Worm (Caenorhabditis elegans): ENCODE data around the gene ida-1.

The ida-1 gene

ce11 chrIII:5722550-5722949, 32.8 kb upstream of the ida-1 start, which contains the start of gene wrm-1:
wrm-1 (plus strand) TSS chrIII:5722850.
- TF ChIP-seq ceh-82 (tag; optimal IDR thresholded peaks at IDR 0.05) (no peak), nhr-12 (tag; optimal IDR thresholded peaks at IDR 0.05) (no peak), skn-1 (tag; optimal IDR thresholded peaks at IDR 0.05) (no peak), sea-2 (GFP tag; optimal IDR thresholded peaks at IDR 0.05) (no peak), snpc-4 (tag; optimal IDR thresholded peaks at IDR 0.05) (no peak), pha-4 (tag; optimal IDR thresholded peaks at IDR 0.05) (no peak), fkh-10 (GFP tag; optimal IDR thresholded peaks at IDR 0.05) (no peak), elt-2 (tag; optimal IDR thresholded peaks at IDR 0.05) (no peak), R02D3.7 (tag; optimal IDR thresholded peaks at IDR 0.05) (no peak), elt-3 (tag; optimal IDR thresholded peaks at IDR 0.05) (no peak)

- TF ChIP-seq mdl-1 (tag; optimal IDR thresholded peaks at IDR 0.05) (no peak), nhr-28 (tag; optimal IDR thresholded peaks at IDR 0.05) (no peak), nhr-11 (tag; optimal IDR thresholded peaks at IDR 0.05) (no peak), unc-39 (tag; optimal IDR thresholded peaks at IDR 0.05) (no peak), nhr-25 (tag; optimal IDR thresholded peaks at IDR 0.05) (no peak), lin-15B (tag; optimal IDR thresholded peaks at IDR 0.05) (no peak), ztf-11 (tag; optimal IDR thresholded peaks at IDR 0.05) (no peak), egl-27 (tag; optimal IDR thresholded peaks at IDR 0.05) (no peak), fkh-2 (tag; optimal IDR thresholded peaks at IDR 0.05) (no peak), nhr-77 (tag; optimal IDR thresholded peaks at IDR 0.05) (no peak), elt-1 (tag; optimal IDR thresholded peaks at IDR 0.05) (no peak), nhr-67 (tag; optimal IDR thresholded peaks at IDR 0.05) (no peak), ztf-4 (tag; optimal IDR thresholded peaks at IDR 0.05) (no peak), nhr-43 (tag; optimal IDR thresholded peaks at IDR 0.05; ENCODE audit: poor library complexity, severe bottlenecking) (no peak), snpc-4 (tag; optimal IDR thresholded peaks at IDR 0.05) (no peak)
Observed at ce11 chrIII:5727827-5728226, 27.5 kb upstream of the ida-1 start, which contains the start of gene egg-1. egg-1 (plus strand) TSS chrIII:5728180.

ce11 chrIII:5729367-5729766, 26.0 kb upstream of the ida-1 start:
- TF ChIP-seq fkh-2 (tag; optimal IDR thresholded peaks at IDR 0.05) (no peak), lin-39 (tag; optimal IDR thresholded peaks at IDR 0.05) (no peak), R02D3.7 (tag; optimal IDR thresholded peaks at IDR 0.05) (no peak), nhr-76 (tag; optimal IDR thresholded peaks at IDR 0.05) (no peak), skn-1 (tag; optimal IDR thresholded peaks at IDR 0.05) (no peak), unc-39 (tag; optimal IDR thresholded peaks at IDR 0.05) (no peak), eor-1 (tag; optimal IDR thresholded peaks at IDR 0.05) (no peak), ama-1 (optimal IDR thresholded peaks at IDR 0.05) (no peak), egl-5 (tag; optimal IDR thresholded peaks at IDR 0.05) (no peak), ceh-28 (tag; optimal IDR thresholded peaks at IDR 0.05) (no peak), nhr-25 (tag; optimal IDR thresholded peaks at IDR 0.05) (no peak)

- TF ChIP-seq nfya-1 (tag; optimal IDR thresholded peaks at IDR 0.05; ENCODE audit: insufficient read depth): no peak
- no peak for TF ChIP-seq nhr-237 (tag; optimal IDR thresholded peaks at IDR 0.05)
- no peak for TF ChIP-seq elt-2 (tag; optimal IDR thresholded peaks at IDR 0.05)
- no peak for TF ChIP-seq unc-39 (tag; optimal IDR thresholded peaks at IDR 0.05)
- no peak for TF ChIP-seq snpc-4 (tag; optimal IDR thresholded peaks at IDR 0.05)
Observed at ce11 chrIII:5730041-5730440, 25.3 kb upstream of the ida-1 start.

ce11 chrIII:5730980-5731636, 24.2 kb upstream of the ida-1 start, which contains the start of the genes B0244.9 and B0244.7:
B0244.9 (minus strand) TSS chrIII:5731030.
B0244.7 (plus strand) TSS chrIII:5731501.
- no peak for TF ChIP-seq ZK546.5 (tag; optimal IDR thresholded peaks at IDR 0.05)
- no peak for TF ChIP-seq lin-15B (tag; optimal IDR thresholded peaks at IDR 0.05)
- no peak for TF ChIP-seq elt-3 (tag; optimal IDR thresholded peaks at IDR 0.05)
- peak; percentile 55 for TF ChIP-seq elt-2 (tag; optimal IDR thresholded peaks at IDR 0.05)

- TF ChIP-seq sea-2 (GFP tag; optimal IDR thresholded peaks at IDR 0.05) (no peak), elt-2 (tag; optimal IDR thresholded peaks at IDR 0.05) (peak; percentile 26)
Observed at ce11 chrIII:5732925-5733324, 22.4 kb upstream of the ida-1 start, which contains the start of gene B0244.17. B0244.17 (plus strand) TSS chrIII:5733225.

Measured in whole organism, L3 larva.